Worm (Caenorhabditis elegans) whole organism, young adult: Measurements from ENCODE around the gene best-3.

Experiments used
- B0336.3 ChIP-seq: fragments of 200-800 bp; sonication (Bioruptor generic); IDR thresholded peaks from 2 replicates; pipeline ENCODE4 v1.3.6; 2022; ENCODE audit warnings: missing genetic modification characterization, missing compliant biosample characterization
- F10E7.11 ChIP-seq: sonication (generic microtip); optimal IDR thresholded peaks from 2 replicates; lab custom pipeline; 2017; ENCODE audit warnings: mild to moderate bottlenecking, missing genetic modification characterization, moderate library complexity, missing compliant biosample characterization
- F57C9.4 ChIP-seq: sonication (generic microtip); optimal IDR thresholded peaks from 2 replicates; lab custom pipeline; 2017; ENCODE audit warnings: mild to moderate bottlenecking, missing genetic modification characterization, missing compliant biosample characterization
- Y56A3A.18 ChIP-seq: fragments of 200-800 bp; sonication (Bioruptor generic); IDR thresholded peaks from 2 replicates; pipeline ENCODE4 v1.3.6; 2022; ENCODE audit warnings: missing genetic modification reagents, missing genetic modification characterization, missing compliant biosample characterization
- aptf-2 ChIP-seq: fragments of 200-800 bp; sonication (Bioruptor generic); conservative IDR thresholded peaks from 2 replicates; pipeline ENCODE4 v1.3.6; 2022; ENCODE audit warnings: missing genetic modification reagents, missing genetic modification characterization, missing compliant biosample characterization
- attf-3 ChIP-seq: fragments of 200-800 bp; sonication (Bioruptor generic); conservative IDR thresholded peaks from 2 replicates; pipeline ENCODE4 v1.3.6; 2022; ENCODE audit warnings: missing genetic modification reagents, missing genetic modification characterization, missing compliant biosample characterization
- cebp-1 ChIP-seq, 2 experiments: fragments of 200-800 bp in 1 of 2; sonication (Bioruptor generic) in 1 of 2; sonication (generic microtip) in 1 of 2; IDR thresholded peaks in 1 of 2; optimal IDR thresholded peaks in 1 of 2; 2 replicates each; pipeline versions ENCODE4 v1.3.6 to Lab custom; 2017 to 2022; ENCODE audit warnings: missing compliant biosample characterization in 2 of 2, missing genetic modification characterization in 2 of 2, mild to moderate bottlenecking in 1 of 2, missing genetic modification reagents in 1 of 2, moderate library complexity in 1 of 2
- ceh-58 ChIP-seq: fragments of 200-800 bp; sonication (Bioruptor generic); IDR thresholded peaks from 2 replicates; pipeline ENCODE4 v1.3.6; 2022; ENCODE audit warnings: missing genetic modification characterization, missing compliant biosample characterization
- ceh-91 ChIP-seq: fragments of 200-800 bp; sonication (Bioruptor generic); IDR thresholded peaks from 2 replicates; pipeline ENCODE4 v1.3.6; 2022; ENCODE audit warnings: missing genetic modification reagents, missing genetic modification characterization, missing compliant biosample characterization
- egl-18 ChIP-seq: fragments of 200-800 bp; sonication (Bioruptor generic); IDR thresholded peaks from 2 replicates; pipeline ENCODE4 v1.3.6; 2022; ENCODE audit warnings: missing genetic modification reagents, missing genetic modification characterization, missing compliant biosample characterization
- egl-44 ChIP-seq: fragments of 200-800 bp; sonication (Bioruptor generic); IDR thresholded peaks from 2 replicates; pipeline ENCODE4 v1.3.6; 2022; ENCODE audit warnings: missing genetic modification reagents, missing genetic modification characterization, missing compliant biosample characterization
- egrh-3 ChIP-seq: fragments of 200-800 bp; sonication (Bioruptor generic); IDR thresholded peaks from 2 replicates; pipeline ENCODE4 v1.3.6; 2022; ENCODE audit warnings: missing genetic modification reagents, missing genetic modification characterization, missing compliant biosample characterization
- lag-1 ChIP-seq: fragments of 200-800 bp; sonication (Bioruptor generic); IDR thresholded peaks from 2 replicates; pipeline ENCODE4 v1.3.6; 2022; ENCODE audit warnings: missing genetic modification reagents, missing genetic modification characterization, missing compliant biosample characterization
- let-526 ChIP-seq: fragments of 200-800 bp; sonication (Bioruptor generic); IDR thresholded peaks from 2 replicates; pipeline ENCODE4 v1.3.6; 2022; ENCODE audit warnings: missing genetic modification reagents, missing genetic modification characterization, missing compliant biosample characterization
- lir-1 ChIP-seq: fragments of 200-800 bp; sonication (Bioruptor generic); conservative IDR thresholded peaks from 2 replicates; pipeline ENCODE4 v1.3.6; 2022; ENCODE audit warnings: missing genetic modification reagents, missing genetic modification characterization, missing compliant biosample characterization
- mcd-1 ChIP-seq: fragments of 200-800 bp; sonication (Bioruptor generic); IDR thresholded peaks from 2 replicates; pipeline ENCODE4 v1.3.6; 2022; ENCODE audit warnings: missing genetic modification reagents, missing genetic modification characterization, missing compliant biosample characterization
- nfya-1 ChIP-seq: sonication (generic microtip); optimal IDR thresholded peaks from 2 replicates; lab custom pipeline; 2017; ENCODE audit warnings: antibody characterized with exemption, missing compliant biosample characterization, missing genetic modification characterization, borderline replicate concordance; ENCODE audit not compliant: insufficient read depth
- nhr-80 ChIP-seq: sonication (generic microtip); optimal IDR thresholded peaks from 2 replicates; lab custom pipeline; 2016; ENCODE audit warnings: missing genetic modification characterization, missing compliant biosample characterization
- pha-4 ChIP-seq: fragments of 150-350 bp; sonication (generic microtip); optimal IDR thresholded peaks from 2 replicates; lab custom pipeline; 2014; ENCODE audit warnings: missing biosample characterization, missing genetic modification reagents, missing genetic modification characterization
- rec-8 ChIP-seq, 2 experiments: sonication (generic microtip); optimal IDR thresholded peaks; 2 replicates each; lab custom pipeline; 2016; ENCODE audit warnings: mild to moderate bottlenecking in 2 of 2, missing genetic modification characterization in 2 of 2, missing genetic modification reagents in 2 of 2, missing genotype in 2 of 2, missing biosample characterization in 1 of 2, missing compliant biosample characterization in 1 of 2, moderate library complexity in 1 of 2
- repo-1 ChIP-seq: sonication (generic microtip); optimal IDR thresholded peaks from 2 replicates; lab custom pipeline; 2017; ENCODE audit warnings: mild to moderate bottlenecking, missing genetic modification characterization, missing compliant biosample characterization
- snpc-1.3 ChIP-seq: sonication (generic microtip); optimal IDR thresholded peaks from 2 replicates; lab custom pipeline; 2017; ENCODE audit warnings: missing genetic modification characterization, mild to moderate bottlenecking, missing compliant biosample characterization, antibody characterized with exemption, moderate library complexity, missing genotype, missing genetic modification reagents; ENCODE audit not compliant: insufficient read depth
- somi-1 ChIP-seq: fragments of 200-800 bp; sonication (Bioruptor generic); optimal IDR thresholded peaks from 2 replicates; lab custom pipeline; 2018; ENCODE audit warnings: mild to moderate bottlenecking, missing genetic modification characterization, missing compliant biosample characterization
- xnd-1 ChIP-seq: sonication (generic microtip); optimal IDR thresholded peaks from 2 replicates; lab custom pipeline; 2016; ENCODE audit warnings: missing genotype, missing genetic modification reagents, missing genetic modification characterization, missing compliant biosample characterization
- ztf-18 ChIP-seq: sonication (generic microtip); optimal IDR thresholded peaks from 2 replicates; lab custom pipeline; 2016; ENCODE audit warnings: missing genotype, mild to moderate bottlenecking, missing genetic modification characterization, missing compliant biosample characterization
- ztf-25 ChIP-seq: fragments of 200-800 bp; sonication (Bioruptor generic); IDR thresholded peaks from 2 replicates; pipeline ENCODE4 v1.3.6; 2022; ENCODE audit warnings: missing genetic modification reagents, missing genetic modification characterization, missing compliant biosample characterization

best-3 gene

ce11 chrII:60049-60448 lies 47.3 kb downstream of the best-3 start:
- TF ChIP-seq egrh-3 (GFP tag; lab: Robert Waterston, UW) (no peak), somi-1 (GFP tag; lab: Kevin White, UChicago) (no peak), ceh-58 (GFP tag; lab: Robert Waterston, UW) (no peak), ceh-91 (no peak), aptf-2 (GFP tag; lab: Robert Waterston, UW) (no peak), repo-1 (no peak), xnd-1 (tag; lab: Kevin White, UChicago) (no peak), snpc-1.3 (no peak), mcd-1 (GFP tag; lab: Robert Waterston, UW) (no peak), attf-3 (GFP tag; lab: Robert Waterston, UW) (no peak), lir-1 (GFP tag; lab: Robert Waterston, UW) (no peak), F57C9.4 (no peak), ztf-25 (no peak)
- TF ChIP-seq, all 124 proteins: peak for 0

ce11 chrII:61013-61412 lies 48.2 kb downstream of the best-3 start, which contains the start of gene C23H3.2:
Gene C23H3.2, plus strand, starts transcription at chrII:61313.
- TF ChIP-seq let-526 (no peak), ztf-18 (tag; lab: Kevin White, UChicago) (no peak), F10E7.11 (tag; lab: Kevin White, UChicago) (no peak), Y56A3A.18 (GFP tag; lab: Robert Waterston, UW) (no peak), pha-4 (tag; lab: Kevin White, UChicago) (no peak), egl-18 (GFP tag; lab: Robert Waterston, UW) (no peak), B0336.3 (GFP tag; lab: Robert Waterston, UW) (no peak), attf-3 (GFP tag; lab: Robert Waterston, UW) (no peak), nfya-1 (tag; lab: Kevin White, UChicago) (no peak), lag-1 (GFP tag; lab: Robert Waterston, UW) (no peak)

ce11 chrII:65484-65883 lies 52.7 kb downstream of the best-3 start:
- no peak for TF ChIP-seq egl-44 (GFP tag; lab: Robert Waterston, UW)
- TF ChIP-seq rec-8 (tag; optimal IDR thresholded peaks at IDR 0.05; lab: Kevin White, UChicago) = no peak
- TF ChIP-seq nhr-80 = peak; percentile 61
- no peak for TF ChIP-seq cebp-1 (GFP tag; IDR thresholded peaks at IDR 0.05; lab: Robert Waterston, UW)
- no peak for TF ChIP-seq cebp-1 (tag; optimal IDR thresholded peaks at IDR 0.05; lab: Kevin White, UChicago)
